Fruit fly (Drosophila melanogaster) whole organism, prepupa: ENCODE measurements around the gene CG4653.
A peak's percentile ranks its signal among the peaks of the same experiment; 100 is the strongest.

ENCODE experiments used
- Blimp-1 ChIP-seq: fragments of 200-800 bp; sonication (Bioruptor generic); optimal IDR thresholded peaks from 3 replicates; lab custom pipeline; 2017; ENCODE audit warnings: missing biosample characterization, missing genetic modification characterization, mild to moderate bottlenecking, moderate library complexity, missing genetic modification reagents
- CG10631 ChIP-seq: fragments of 200-800 bp; sonication (Bioruptor generic); optimal IDR thresholded peaks from 2 replicates; lab custom pipeline; 2016; ENCODE audit warnings: missing biosample characterization, missing genetic modification characterization
- CG10669 ChIP-seq: fragments of 200-800 bp; sonication (Bioruptor generic); optimal IDR thresholded peaks from 3 replicates; lab custom pipeline; 2018; ENCODE audit warnings: missing biosample characterization, mild to moderate bottlenecking, missing genetic modification characterization, moderate library complexity
- CG11294 ChIP-seq: fragments of 200-800 bp; sonication (Bioruptor generic); IDR thresholded peaks from 2 replicates; pipeline ENCODE4 v1.3.6; 2022; ENCODE audit warnings: missing biosample characterization, missing genetic modification characterization
- CG11762 ChIP-seq: fragments of 200-800 bp; sonication (Bioruptor generic); optimal IDR thresholded peaks from 3 replicates; lab custom pipeline; 2016; ENCODE audit warnings: missing biosample characterization, missing genetic modification characterization; ENCODE audit not compliant: insufficient read depth
- CG15336 ChIP-seq: fragments of 200-800 bp; sonication (Bioruptor generic); IDR thresholded peaks from 2 replicates; pipeline ENCODE4 v1.3.6; 2022; ENCODE audit warnings: missing biosample characterization, missing genetic modification characterization
- CG1621 ChIP-seq: fragments of 200-800 bp; sonication (Bioruptor generic); optimal IDR thresholded peaks from 3 replicates; lab custom pipeline; 2018; ENCODE audit warnings: missing biosample characterization, mild to moderate bottlenecking, missing genetic modification characterization
- CG16779 ChIP-seq: fragments of 200-800 bp; sonication (Bioruptor generic); optimal IDR thresholded peaks from 3 replicates; lab custom pipeline; 2017; ENCODE audit warnings: missing biosample characterization, mild to moderate bottlenecking, missing genetic modification characterization
- CG3032 ChIP-seq: fragments of 200-800 bp; optimal IDR thresholded peaks from 2 replicates; lab custom pipeline; 2019; ENCODE audit warnings: missing biosample characterization, mild to moderate bottlenecking, missing genetic modification characterization, moderate library complexity
- CG31627 ChIP-seq: fragments of 200-800 bp; sonication (Bioruptor generic); optimal IDR thresholded peaks from 3 replicates; lab custom pipeline; 2016; ENCODE audit warnings: missing biosample characterization, missing genetic modification characterization
- CG32006 ChIP-seq: fragments of 200-800 bp; sonication (Bioruptor generic); optimal IDR thresholded peaks from 3 replicates; lab custom pipeline; 2017; ENCODE audit warnings: missing biosample characterization, mild to moderate bottlenecking, missing genetic modification characterization
- CG3919 ChIP-seq: fragments of 200-800 bp; sonication (Bioruptor generic); optimal IDR thresholded peaks from 3 replicates; lab custom pipeline; 2016; ENCODE audit warnings: missing biosample characterization, missing genetic modification characterization
- CG4318 ChIP-seq: fragments of 200-800 bp; sonication (Bioruptor generic); optimal IDR thresholded peaks from 3 replicates; lab custom pipeline; 2017; ENCODE audit warnings: missing biosample characterization, mild to moderate bottlenecking, missing genetic modification characterization
- CG6163 ChIP-seq: fragments of 200-800 bp; sonication (Bioruptor generic); IDR thresholded peaks from 3 replicates; pipeline ENCODE4 v1.3.6; 2022; ENCODE audit warnings: missing biosample characterization, missing genetic modification characterization
- CG6792 ChIP-seq: fragments of 200-800 bp; sonication (Bioruptor generic); optimal IDR thresholded peaks from 3 replicates; lab custom pipeline; 2016; ENCODE audit warnings: missing biosample characterization, missing genetic modification characterization
- CG6808 ChIP-seq: fragments of 200-800 bp; sonication (Bioruptor generic); optimal IDR thresholded peaks from 3 replicates; lab custom pipeline; 2017; ENCODE audit warnings: missing biosample characterization, missing genetic modification characterization, mild to moderate bottlenecking, moderate library complexity, missing genetic modification reagents
- CG6854 ChIP-seq: fragments of 200-800 bp; sonication (Bioruptor generic); optimal IDR thresholded peaks from 2 replicates; lab custom pipeline; 2017; ENCODE audit warnings: missing biosample characterization, mild to moderate bottlenecking, missing genetic modification characterization
- CG7368 ChIP-seq: fragments of 200-800 bp; sonication (Bioruptor generic); optimal IDR thresholded peaks from 3 replicates; lab custom pipeline; 2016; ENCODE audit warnings: missing biosample characterization, missing genetic modification characterization
- CG8119 ChIP-seq: fragments of 200-800 bp; sonication (Bioruptor generic); IDR thresholded peaks from 3 replicates; pipeline ENCODE4 v1.3.6; 2022; ENCODE audit warnings: missing biosample characterization, missing genetic modification characterization
- CG9139 ChIP-seq: fragments of 200-800 bp; sonication (Bioruptor generic); optimal IDR thresholded peaks from 3 replicates; lab custom pipeline; 2017; ENCODE audit warnings: missing biosample characterization, mild to moderate bottlenecking, missing genetic modification characterization
- Eip75B ChIP-seq: fragments of 200-800 bp; sonication (Bioruptor generic); optimal IDR thresholded peaks from 3 replicates; lab custom pipeline; 2016; ENCODE audit warnings: missing biosample characterization, missing genetic modification characterization
- Eip78C ChIP-seq: fragments of 200-800 bp; sonication (Bioruptor generic); peaks from one replicate; lab custom pipeline; 2016; ENCODE audit warnings: missing biosample characterization, missing genetic modification characterization
- Eip93F ChIP-seq: fragments of 200-800 bp; sonication (Bioruptor generic); optimal IDR thresholded peaks from 2 replicates; lab custom pipeline; 2016; ENCODE audit warnings: missing biosample characterization, mild to moderate bottlenecking, missing genetic modification characterization
- Ets96B ChIP-seq: fragments of 200-800 bp; optimal IDR thresholded peaks from 2 replicates; lab custom pipeline; 2019; ENCODE audit warnings: missing biosample characterization, mild to moderate bottlenecking, missing genetic modification characterization, moderate library complexity
- Hr38 ChIP-seq: sonication (Bioruptor generic); optimal IDR thresholded peaks from 2 replicates; lab custom pipeline; 2016; ENCODE audit warnings: missing biosample characterization, missing genetic modification characterization
- Met ChIP-seq: fragments of 200-800 bp; sonication (Bioruptor generic); optimal IDR thresholded peaks from 3 replicates; lab custom pipeline; 2016; ENCODE audit warnings: missing biosample characterization, missing genetic modification characterization
- OdsH ChIP-seq: fragments of 200-800 bp; sonication (Bioruptor generic); optimal IDR thresholded peaks from 3 replicates; lab custom pipeline; 2016; ENCODE audit warnings: missing biosample characterization, missing genetic modification characterization
- Smox ChIP-seq: fragments of 200-800 bp; sonication (Bioruptor generic); optimal IDR thresholded peaks from 3 replicates; lab custom pipeline; 2016; ENCODE audit warnings: missing biosample characterization, missing genetic modification characterization
- Sox102F ChIP-seq: fragments of 200-800 bp; sonication (Bioruptor generic); optimal IDR thresholded peaks from 2 replicates; lab custom pipeline; 2016; ENCODE audit warnings: missing biosample characterization, mild to moderate bottlenecking, missing genetic modification characterization
- achi ChIP-seq: fragments of 200-800 bp; sonication (Bioruptor generic); optimal IDR thresholded peaks from 3 replicates; lab custom pipeline; 2016; ENCODE audit warnings: missing biosample characterization, missing genetic modification characterization
- acj6 ChIP-seq: fragments of 200-800 bp; sonication (Bioruptor generic); optimal IDR thresholded peaks from 3 replicates; lab custom pipeline; 2016; ENCODE audit warnings: missing biosample characterization, missing genetic modification characterization
- dac ChIP-seq: fragments of 200-800 bp; sonication (Bioruptor generic); optimal IDR thresholded peaks from 2 replicates; lab custom pipeline; 2017; ENCODE audit warnings: missing biosample characterization, mild to moderate bottlenecking, missing genetic modification characterization
- dsx ChIP-seq: fragments of 200-800 bp; optimal IDR thresholded peaks from 3 replicates; lab custom pipeline; 2019; ENCODE audit warnings: missing biosample characterization, mild to moderate bottlenecking, missing genetic modification characterization, moderate library complexity; ENCODE audit not compliant: poor library complexity, severe bottlenecking
- eg ChIP-seq: fragments of 200-800 bp; sonication (Bioruptor generic); IDR thresholded peaks from 3 replicates; pipeline ENCODE4 v1.3.6; 2022; ENCODE audit warnings: missing biosample characterization, missing genetic modification characterization
- fd59A ChIP-seq: fragments of 200-800 bp; sonication (Bioruptor generic); optimal IDR thresholded peaks from 2 replicates; lab custom pipeline; 2017; ENCODE audit warnings: missing biosample characterization, mild to moderate bottlenecking, missing genetic modification characterization, missing genetic modification reagents
- fd85E ChIP-seq: fragments of 200-800 bp; sonication (Bioruptor generic); optimal IDR thresholded peaks from 3 replicates; lab custom pipeline; 2016; ENCODE audit warnings: missing biosample characterization, missing genetic modification characterization
- fkh ChIP-seq: fragments of 200-800 bp; sonication (Bioruptor generic); optimal IDR thresholded peaks from 3 replicates; lab custom pipeline; 2017; ENCODE audit warnings: missing biosample characterization, mild to moderate bottlenecking, missing genetic modification characterization, moderate library complexity
- lz ChIP-seq: fragments of 200-800 bp; sonication (Bioruptor generic); optimal IDR thresholded peaks from 3 replicates; lab custom pipeline; 2016; ENCODE audit warnings: missing biosample characterization, missing genetic modification characterization
- net ChIP-seq: fragments of 200-800 bp; sonication (Bioruptor generic); optimal IDR thresholded peaks from 3 replicates; lab custom pipeline; 2016; ENCODE audit warnings: missing biosample characterization, missing genetic modification characterization
- spab ChIP-seq: fragments of 200-800 bp; sonication (Bioruptor generic); optimal IDR thresholded peaks from 2 replicates; lab custom pipeline; 2017; ENCODE audit warnings: missing biosample characterization, mild to moderate bottlenecking, missing genetic modification characterization, missing genetic modification reagents
- ss ChIP-seq, 2 experiments: fragments of 200-800 bp; sonication (Bioruptor generic); optimal IDR thresholded peaks; 2 replicates in 1 of 2; 3 replicates in 1 of 2; lab custom pipeline; 2017 to 2018; ENCODE audit warnings: mild to moderate bottlenecking in 2 of 2, missing biosample characterization in 2 of 2, missing genetic modification characterization in 2 of 2, moderate library complexity in 1 of 2
- svp ChIP-seq: fragments of 200-800 bp; sonication (Bioruptor generic); peaks from one replicate; lab custom pipeline; 2016; ENCODE audit warnings: missing biosample characterization, missing genetic modification characterization
- vri ChIP-seq: fragments of 200-800 bp; sonication (Bioruptor generic); optimal IDR thresholded peaks from 3 replicates; lab custom pipeline; 2016; ENCODE audit warnings: missing biosample characterization, mild to moderate bottlenecking, missing genetic modification characterization

The CG4653 gene

dm6 chrX:16687400-16688105 is 16.3 kb upstream of the CG4653 start:
- TF ChIP-seq Hr38 (GFP tag; lab: Kevin White, UChicago) = no peak
- no peak for TF ChIP-seq acj6
- no peak for TF ChIP-seq CG3919 (GFP tag; lab: Kevin White, UChicago)
- no peak for TF ChIP-seq Eip75B (GFP tag; lab: Kevin White, UChicago)
- no peak for TF ChIP-seq achi (GFP tag; lab: Kevin White, UChicago)

dm6 chrX:16688106-16688459 is 15.8 kb upstream of the CG4653 start:
- no peak for TF ChIP-seq CG10669 (GFP tag; lab: Kevin White, UChicago)
- no peak for TF ChIP-seq ss (GFP tag; optimal IDR thresholded peaks at IDR 0.05; lab: Kevin White, UChicago)
- TF ChIP-seq CG7368 (GFP tag; lab: Kevin White, UChicago) = no peak
- no peak for TF ChIP-seq spab (GFP tag; lab: Kevin White, UChicago)
- TF ChIP-seq Eip75B (GFP tag; lab: Kevin White, UChicago) = no peak
- TF ChIP-seq Eip93F (GFP tag; lab: Kevin White, UChicago) = no peak
- no peak for TF ChIP-seq fkh (GFP tag; lab: Kevin White, UChicago)
- TF ChIP-seq CG31627 (GFP tag; lab: Kevin White, UChicago) = no peak
- no peak for TF ChIP-seq CG6808 (GFP tag; lab: Kevin White, UChicago)
- TF ChIP-seq CG9139 (GFP tag; lab: Kevin White, UChicago) = no peak
- TF ChIP-seq CG3919 (GFP tag; lab: Kevin White, UChicago) = no peak

dm6 chrX:16689339-16689738 is 14.5 kb upstream of the CG4653 start:
- no peak for TF ChIP-seq CG10631 (GFP tag; lab: Kevin White, UChicago)
- TF ChIP-seq, all 60 proteins: peak for 0

- no peak for TF ChIP-seq lz
- TF ChIP-seq dac (GFP tag; lab: Kevin White, UChicago) = no peak
- no peak for TF ChIP-seq net (GFP tag; lab: Kevin White, UChicago)
- peak; percentile 5 for TF ChIP-seq CG3032 (tag; lab: Kevin White, UChicago)
- no peak for TF ChIP-seq CG32006
- TF ChIP-seq CG6163 (GFP tag; lab: Robert Waterston, UW) = 0 out of 3 replicates have a peak, but pooled peaks have one; percentile 6
- peak; percentile 51; the same call in 1 of the 3 replicates for TF ChIP-seq CG8119
- TF ChIP-seq Ets96B (tag; lab: Kevin White, UChicago) = peak; percentile 10
- TF ChIP-seq Eip78C (GFP tag; lab: Kevin White, UChicago) = peak; percentile 37
- peak; percentile 30 for TF ChIP-seq dsx (GFP tag; lab: Kevin White, UChicago)
- TF ChIP-seq CG3919 (GFP tag; lab: Kevin White, UChicago) = no peak
- TF ChIP-seq svp (GFP tag; lab: Kevin White, UChicago) = peak; percentile 9
These were observed 13.9 kb upstream of the CG4653 start for dm6 chrX:16689966-16690365.

dm6 chrX:16690499-16690898 is 13.4 kb upstream of the CG4653 start:
- TF ChIP-seq eg (GFP tag; lab: Robert Waterston, UW) (no peak), Sox102F (GFP tag; lab: Kevin White, UChicago) (no peak), Smox (no peak), CG31627 (GFP tag; lab: Kevin White, UChicago) (no peak), CG15336 (GFP tag; lab: Robert Waterston, UW) (peak; percentile 48; the same call in 1 of the 2 replicates), Met (GFP tag; lab: Kevin White, UChicago) (no peak), vri (GFP tag; lab: Kevin White, UChicago) (no peak), fkh (GFP tag; lab: Kevin White, UChicago) (no peak), CG6792 (no peak), fd85E (GFP tag; lab: Kevin White, UChicago) (no peak), lz (no peak), CG4318 (GFP tag; lab: Kevin White, UChicago) (no peak), CG6854 (GFP tag; lab: Kevin White, UChicago) (no peak), CG16779 (tag; lab: Kevin White, UChicago) (no peak), OdsH (GFP tag; lab: Kevin White, UChicago) (peak; percentile 15), CG11294 (GFP tag; lab: Robert Waterston, UW) (no peak), Blimp-1 (no peak), CG11762 (GFP tag; lab: Kevin White, UChicago) (no peak), achi (GFP tag; lab: Kevin White, UChicago) (peak; percentile 44), CG1621 (no peak), CG3919 (GFP tag; lab: Kevin White, UChicago) (peak; percentile 47), fd59A (GFP tag; lab: Kevin White, UChicago) (peak; percentile 6)
